Worm (Caenorhabditis elegans): ENCODE measurements around the gene mcm-6.

The mcm-6 gene

DNA sequence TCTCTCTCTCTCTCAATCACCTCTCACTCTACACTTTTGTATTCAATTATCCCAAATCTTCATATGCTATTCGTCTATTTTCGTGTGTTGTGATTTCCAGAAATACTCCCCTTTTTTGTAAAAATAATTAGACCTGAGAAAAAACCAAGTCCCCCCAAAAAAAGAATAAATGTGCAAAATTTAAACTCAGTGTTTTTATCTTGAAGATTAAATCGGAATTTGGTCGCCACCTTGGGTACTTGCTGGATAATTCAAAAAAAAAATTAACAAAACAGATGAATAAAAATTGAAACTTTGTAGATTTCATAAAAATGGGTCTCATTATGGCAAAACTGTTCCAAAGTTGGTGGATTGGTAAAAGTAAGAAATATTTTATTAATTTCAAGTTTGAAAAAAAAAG, 28.8 kb downstream of the mcm-6 start, which contains the start of gene arl-5:
Gene arl-5, plus strand, starts transcription at position 301 of the 400 bp plus-strand sequence.
- TF ChIP-seq ceh-82 (tag; optimal IDR thresholded peaks at IDR 0.05), result no peak
- TF ChIP-seq unc-55 (GFP tag; optimal IDR thresholded peaks at IDR 0.05), result no peak
- no peak for TF ChIP-seq mbf-1 (tag; optimal IDR thresholded peaks at IDR 0.05)
- TF ChIP-seq lin-11 (tag; optimal IDR thresholded peaks at IDR 0.05), result no peak
- TF ChIP-seq nhr-25 (tag; optimal IDR thresholded peaks at IDR 0.05), result no peak
- TF ChIP-seq nhr-237 (tag; optimal IDR thresholded peaks at IDR 0.05), result no peak
- no peak for TF ChIP-seq lsy-2 (tag; optimal IDR thresholded peaks at IDR 0.05)
- TF ChIP-seq Y55F3AM.14 (GFP tag; optimal IDR thresholded peaks at IDR 0.05), result no peak
- no peak for TF ChIP-seq nhr-12 (tag; optimal IDR thresholded peaks at IDR 0.05)
- TF ChIP-seq alr-1 (tag; optimal IDR thresholded peaks at IDR 0.05), result no peak
- TF ChIP-seq sem-4 (tag; optimal IDR thresholded peaks at IDR 0.05), result no peak

- TF ChIP-seq aly-2 (tag; optimal IDR thresholded peaks at IDR 0.05) (no peak), unc-55 (GFP tag; optimal IDR thresholded peaks at IDR 0.05) (no peak), ZK546.5 (tag; optimal IDR thresholded peaks at IDR 0.05) (no peak), snpc-4 (tag; optimal IDR thresholded peaks at IDR 0.05) (no peak), sma-9 (GFP tag; optimal IDR thresholded peaks at IDR 0.05) (no peak), sma-9 (tag; optimal IDR thresholded peaks at IDR 0.05) (no peak), mdl-1 (tag; optimal IDR thresholded peaks at IDR 0.05) (no peak), skn-1 (tag; optimal IDR thresholded peaks at IDR 0.05) (no peak), lin-13 (GFP tag; optimal IDR thresholded peaks at IDR 0.05) (no peak), nhr-23 (tag; optimal IDR thresholded peaks at IDR 0.05) (no peak), ztf-1 (GFP tag; conservative IDR thresholded peaks at IDR 0.05) (no peak), nhr-12 (tag; optimal IDR thresholded peaks at IDR 0.05) (no peak), blmp-1 (tag; optimal IDR thresholded peaks at IDR 0.05; ENCODE audit: insufficient read depth) (no peak), nhr-129 (tag; optimal IDR thresholded peaks at IDR 0.05) (no peak)
Observed at ce11 chrIII:9823748-9824147, 29.6 kb downstream of the mcm-6 start.

DNA sequence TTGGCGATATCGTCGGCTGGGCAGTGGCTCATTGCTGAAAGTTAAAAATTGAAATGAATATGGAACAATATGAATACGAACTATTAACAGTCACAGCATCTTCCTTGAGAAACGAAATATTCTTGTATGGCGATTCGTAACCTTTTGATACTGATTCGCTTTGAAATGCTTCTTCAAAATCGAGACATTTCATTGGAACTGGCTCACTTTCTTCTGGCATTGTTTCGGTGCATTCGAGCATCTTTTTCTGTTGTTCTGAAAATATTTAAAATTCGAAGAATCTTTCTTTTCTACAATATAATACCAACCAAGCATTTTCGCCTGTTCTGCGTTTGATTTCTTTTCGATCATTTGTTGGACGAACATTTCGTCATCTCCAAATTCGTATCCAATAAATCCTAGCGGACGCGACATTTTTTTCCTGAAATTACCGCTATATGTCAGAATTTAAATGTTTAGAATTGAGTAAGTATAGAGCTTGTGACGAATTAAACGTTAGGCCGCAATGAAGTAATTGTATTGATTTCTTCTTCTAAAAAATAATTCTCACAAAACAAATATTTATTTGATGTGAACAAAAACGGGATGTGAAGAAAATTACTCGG, 30.3 kb downstream of the mcm-6 start, which contains the start of gene lin-52:
Gene lin-52, minus strand, starts transcription at position 421 of the 605 bp plus-strand sequence.
- no peak for TF ChIP-seq ceh-16 (tag; optimal IDR thresholded peaks at IDR 0.05)
- TF ChIP-seq elt-1 (tag; optimal IDR thresholded peaks at IDR 0.05), result no peak
- TF ChIP-seq ztf-4 (tag; optimal IDR thresholded peaks at IDR 0.05), result peak; percentile 78
- peak; percentile 18 for TF ChIP-seq crh-2 (tag; optimal IDR thresholded peaks at IDR 0.05)
- TF ChIP-seq dmd-4 (tag; optimal IDR thresholded peaks at IDR 0.05), result no peak
- TF ChIP-seq ama-1 (optimal IDR thresholded peaks at IDR 0.05), result peak; percentile 67
- no peak for TF ChIP-seq ztf-11 (tag; optimal IDR thresholded peaks at IDR 0.05)
- no peak for TF ChIP-seq R02D3.7 (tag; optimal IDR thresholded peaks at IDR 0.05)
- TF ChIP-seq lsy-2 (tag; optimal IDR thresholded peaks at IDR 0.05), result peak in 1 of 2 experiments; percentile 32
- peak; percentile 11 for TF ChIP-seq lin-13 (GFP tag; optimal IDR thresholded peaks at IDR 0.05)
- no peak for TF ChIP-seq nhr-237 (tag; optimal IDR thresholded peaks at IDR 0.05)
- no peak for TF ChIP-seq mbf-1 (tag; optimal IDR thresholded peaks at IDR 0.05)
- no peak for TF ChIP-seq sem-4 (tag; optimal IDR thresholded peaks at IDR 0.05)
- TF ChIP-seq nhr-25 (tag; optimal IDR thresholded peaks at IDR 0.05), result peak; percentile 2
- TF ChIP-seq mdl-1 (tag; optimal IDR thresholded peaks at IDR 0.05), result no peak
- TF ChIP-seq sma-3 (GFP tag; optimal IDR thresholded peaks at IDR 0.05), result peak; percentile 40
- TF ChIP-seq unc-55 (GFP tag; optimal IDR thresholded peaks at IDR 0.05), result no peak

DNA sequence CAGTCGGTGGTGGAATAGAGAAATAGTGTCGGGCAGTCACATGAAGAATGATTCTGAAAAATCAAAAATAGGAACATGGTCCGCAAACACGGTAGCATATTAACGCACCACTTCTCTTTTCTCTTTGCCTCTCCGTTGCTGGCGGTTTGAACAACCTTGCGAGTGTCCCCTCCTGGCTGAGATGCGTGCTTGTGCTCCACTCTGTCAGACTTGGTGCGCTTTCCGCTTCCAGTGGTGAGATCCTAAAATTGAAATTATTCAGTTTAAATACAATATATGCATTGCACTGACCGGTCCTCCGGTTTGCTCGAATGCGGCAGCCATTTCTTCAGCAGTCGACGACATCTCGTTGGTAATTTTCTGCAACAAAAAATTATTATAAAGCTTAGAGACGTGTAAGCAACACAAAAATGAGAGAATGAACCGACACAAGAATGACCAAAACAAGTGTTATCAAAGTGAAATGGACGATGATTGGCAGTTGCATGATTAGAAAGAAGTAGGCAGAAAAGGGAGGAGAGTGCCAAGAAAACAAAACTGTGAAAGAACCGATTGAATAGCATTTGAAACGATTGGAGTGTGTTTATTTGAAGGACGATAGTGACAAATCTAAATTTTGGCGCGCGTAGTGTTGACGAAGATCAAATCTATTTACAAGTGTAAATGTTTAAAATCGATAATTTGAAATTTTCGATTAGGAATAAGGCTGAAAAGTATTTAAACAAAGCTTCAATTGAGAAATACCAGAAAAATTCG, 31.1 kb downstream of the mcm-6 start, which contains the start of gene ZK632.9:
Gene ZK632.9, minus strand, starts transcription at position 360 of the 756 bp plus-strand sequence.
- TF ChIP-seq nhr-129 (tag; optimal IDR thresholded peaks at IDR 0.05) (peak; percentile 32), Y55F3AM.14 (GFP tag; optimal IDR thresholded peaks at IDR 0.05) (peak; percentile 9), ZK546.5 (tag; optimal IDR thresholded peaks at IDR 0.05) (no peak), nhr-21 (tag; optimal IDR thresholded peaks at IDR 0.05) (peak; percentile 8), sma-3 (GFP tag; optimal IDR thresholded peaks at IDR 0.05) (no peak), nhr-10 (tag; optimal IDR thresholded peaks at IDR 0.05) (peak; percentile 7), fos-1 (tag; optimal IDR thresholded peaks at IDR 0.05) (peak; percentile 35), skn-1 (tag; optimal IDR thresholded peaks at IDR 0.05) (peak; percentile 34), sem-4 (tag; optimal IDR thresholded peaks at IDR 0.05) (no peak), unc-55 (GFP tag; optimal IDR thresholded peaks at IDR 0.05) (peak; percentile 11)
